Fruit fly (Drosophila melanogaster): ENCODE measurements around the gene mtgo.

The mtgo gene

DNA sequence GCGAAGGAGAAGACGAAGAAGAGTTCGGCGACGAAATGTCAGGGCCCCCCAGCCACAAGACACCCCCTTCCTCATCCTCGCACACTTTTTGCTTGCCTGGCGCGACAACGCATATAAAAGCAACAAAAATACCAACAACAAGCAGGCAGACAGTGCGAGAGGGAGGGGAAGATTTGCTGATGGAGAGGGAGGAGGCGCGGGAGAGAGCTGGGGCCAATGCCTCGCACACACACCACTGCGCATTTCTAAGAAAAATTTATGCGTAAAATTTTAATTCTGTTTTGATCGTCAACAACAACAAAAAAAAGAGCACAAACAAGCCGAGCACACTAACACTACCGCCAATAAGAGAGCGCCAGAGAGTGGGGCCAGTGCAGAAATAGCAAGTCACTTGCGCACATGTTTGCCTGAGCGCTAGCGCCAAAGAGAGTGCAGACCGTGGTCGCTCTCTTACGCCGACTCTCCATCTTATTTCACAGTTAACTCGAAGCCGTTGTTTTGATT, 18.7 kb upstream of the mtgo start:
- TF ChIP-seq cnc (optimal IDR thresholded peaks at IDR 0.05) = peak; percentile 100
- no peak for TF ChIP-seq kay (GFP tag; ENCODE audit: borderline replicate concordance)
- TF ChIP-seq pad (GFP tag; optimal IDR thresholded peaks at IDR 0.05) = peak; percentile 95
- peak; percentile 95 for TF ChIP-seq tj (GFP tag; optimal IDR thresholded peaks at IDR 0.05)
- TF ChIP-seq bab1 (GFP tag; optimal IDR thresholded peaks at IDR 0.05) = peak; percentile 6
- TF ChIP-seq CG5204 (GFP tag; optimal IDR thresholded peaks at IDR 0.05) = no peak
- TF ChIP-seq Mnt (GFP tag; optimal IDR thresholded peaks at IDR 0.05) = peak; percentile 81
- TF ChIP-seq CG7101 (tag; optimal IDR thresholded peaks at IDR 0.05) = no peak
- TF ChIP-seq CG1620 (GFP tag; optimal IDR thresholded peaks at IDR 0.05) = no peak
- TF ChIP-seq cic (GFP tag; optimal IDR thresholded peaks at IDR 0.05) = peak; percentile 96
- peak; percentile 1 for TF ChIP-seq Crg-1 (GFP tag; optimal IDR thresholded peaks at IDR 0.05)
- no peak for TF ChIP-seq CG33017 (tag; optimal IDR thresholded peaks at IDR 0.05)
- TF ChIP-seq CG7045 (GFP tag; optimal IDR thresholded peaks at IDR 0.05) = peak; percentile 55
- peak; percentile 68 for TF ChIP-seq ovo (GFP tag; optimal IDR thresholded peaks at IDR 0.05)
- no peak for TF ChIP-seq toe (GFP tag; optimal IDR thresholded peaks at IDR 0.05)
- TF ChIP-seq Hr96 (GFP tag; optimal IDR thresholded peaks at IDR 0.05) = peak; percentile 36
- TF ChIP-seq CG11617 (GFP tag; optimal IDR thresholded peaks at IDR 0.05) = no peak
- TF ChIP-seq Clk (GFP tag; optimal IDR thresholded peaks at IDR 0.05) = peak; percentile 11
- peak; percentile 33 for TF ChIP-seq CG12768 (GFP tag; optimal IDR thresholded peaks at IDR 0.05)
- no peak for TF ChIP-seq CG14711 (tag; optimal IDR thresholded peaks at IDR 0.05)

DNA sequence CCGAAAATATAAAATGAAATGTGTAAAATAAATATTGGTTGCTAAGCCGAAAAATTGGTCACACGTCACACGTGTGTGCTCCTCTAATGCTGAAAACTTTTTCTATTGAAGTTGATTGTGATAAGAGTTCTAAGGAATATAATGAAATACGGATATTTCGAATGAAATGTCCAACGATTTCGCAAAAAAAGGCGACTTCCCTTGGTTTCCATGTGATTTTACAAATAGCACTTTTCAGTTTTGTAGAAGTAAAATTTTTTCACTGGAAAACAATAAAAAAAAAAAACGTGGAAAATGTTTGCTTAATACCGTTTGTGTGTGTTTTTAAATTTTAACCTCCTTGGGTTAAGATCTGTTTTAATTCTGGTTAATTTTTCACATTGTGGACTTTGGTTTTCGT, 18.2 kb upstream of the mtgo start:
- TF ChIP-seq CG7101 (tag; optimal IDR thresholded peaks at IDR 0.05) (peak; percentile 1), cnc (optimal IDR thresholded peaks at IDR 0.05) (no peak)

DNA sequence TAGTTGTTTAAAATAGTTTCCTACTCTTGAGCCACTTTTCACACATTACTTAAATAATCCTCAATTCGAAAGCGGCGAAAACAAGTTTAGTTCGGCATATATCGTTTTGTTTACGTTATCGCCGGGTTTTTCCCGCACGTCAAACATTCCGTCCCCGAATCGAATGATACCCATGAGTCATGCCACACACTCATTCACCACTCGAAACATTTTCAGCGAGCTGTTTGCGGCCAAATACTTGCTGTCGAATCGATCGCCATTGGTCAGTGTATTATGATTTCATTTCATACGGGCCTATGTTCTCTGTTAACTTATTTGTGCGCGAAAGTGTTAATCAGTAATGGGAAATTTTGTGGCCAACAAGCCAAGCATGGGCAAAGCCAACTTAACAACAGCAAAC, 16.3 kb upstream of the mtgo start:
- TF ChIP-seq kay (GFP tag; ENCODE audit: borderline replicate concordance) = no peak
- no peak for TF ChIP-seq CG7045 (GFP tag; optimal IDR thresholded peaks at IDR 0.05)
- TF ChIP-seq pad (GFP tag; optimal IDR thresholded peaks at IDR 0.05) = no peak
- no peak for TF ChIP-seq CG7101 (tag; optimal IDR thresholded peaks at IDR 0.05)
- no peak for TF ChIP-seq ovo (GFP tag; optimal IDR thresholded peaks at IDR 0.05)
- no peak for TF ChIP-seq toe (GFP tag; optimal IDR thresholded peaks at IDR 0.05)
- TF ChIP-seq CG1620 (GFP tag; optimal IDR thresholded peaks at IDR 0.05) = no peak

DNA sequence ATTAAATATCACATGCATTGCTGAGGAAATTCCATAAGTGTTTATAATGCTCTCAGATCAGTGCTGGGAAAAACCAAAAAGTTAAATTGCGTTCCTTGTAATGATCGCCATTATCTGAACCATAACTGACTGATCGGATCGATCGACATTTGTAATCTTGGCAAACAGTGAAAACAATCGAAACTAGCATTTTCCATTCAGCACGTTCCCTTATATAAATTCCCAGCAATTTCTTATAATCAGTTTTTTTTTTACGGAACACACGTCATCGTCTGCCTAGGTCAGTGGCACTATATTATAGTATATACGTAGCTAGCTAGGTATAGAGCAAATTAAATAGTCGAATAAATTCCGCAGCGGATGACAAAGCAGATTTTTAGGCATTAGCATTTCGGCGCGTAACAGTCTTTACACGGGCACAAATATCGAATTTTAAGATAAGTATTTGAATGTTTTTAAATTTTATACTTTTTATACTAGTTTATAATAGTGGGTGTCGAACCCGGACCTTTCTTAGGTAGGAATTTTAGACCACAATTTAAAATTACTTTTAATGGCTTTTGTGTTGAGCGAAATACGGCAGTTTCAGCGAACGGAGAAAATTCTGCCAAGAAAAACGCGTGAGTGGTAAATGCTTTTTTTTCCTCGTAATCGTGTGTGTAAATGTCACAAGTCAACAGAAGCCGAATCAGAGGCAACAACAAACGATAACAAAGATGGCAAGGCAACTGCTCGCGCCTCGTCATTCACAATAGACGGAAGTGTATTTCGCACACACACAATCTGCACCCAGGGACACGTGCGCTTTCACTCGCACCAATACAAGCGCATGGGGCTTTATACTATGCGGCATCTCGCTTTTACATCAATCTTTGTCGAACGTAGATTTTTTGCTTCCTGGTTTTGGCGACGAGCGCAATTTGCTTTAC, 15.1 kb upstream of the mtgo start:
- peak; percentile 39 for TF ChIP-seq CG7045 (GFP tag; optimal IDR thresholded peaks at IDR 0.05)
- peak; percentile 66 for TF ChIP-seq Mnt (GFP tag; optimal IDR thresholded peaks at IDR 0.05)
- TF ChIP-seq cic (GFP tag; optimal IDR thresholded peaks at IDR 0.05) = peak; percentile 55
- TF ChIP-seq CG11617 (GFP tag; optimal IDR thresholded peaks at IDR 0.05) = no peak
- no peak for TF ChIP-seq tj (GFP tag; optimal IDR thresholded peaks at IDR 0.05)
- TF ChIP-seq kay (GFP tag; ENCODE audit: borderline replicate concordance) = peak; percentile 86
- TF ChIP-seq CG7101 (tag; optimal IDR thresholded peaks at IDR 0.05) = peak; percentile 22
- peak; percentile 14 for TF ChIP-seq CG33017 (tag; optimal IDR thresholded peaks at IDR 0.05)
- TF ChIP-seq CG14711 (tag; optimal IDR thresholded peaks at IDR 0.05) = no peak
- TF ChIP-seq pad (GFP tag; optimal IDR thresholded peaks at IDR 0.05) = peak; percentile 28
- TF ChIP-seq Crg-1 (GFP tag; optimal IDR thresholded peaks at IDR 0.05) = peak; percentile 19
- TF ChIP-seq CG5204 (GFP tag; optimal IDR thresholded peaks at IDR 0.05) = no peak
- peak; percentile 14 for TF ChIP-seq CG12768 (GFP tag; optimal IDR thresholded peaks at IDR 0.05)
- no peak for TF ChIP-seq ovo (GFP tag; optimal IDR thresholded peaks at IDR 0.05)

DNA sequence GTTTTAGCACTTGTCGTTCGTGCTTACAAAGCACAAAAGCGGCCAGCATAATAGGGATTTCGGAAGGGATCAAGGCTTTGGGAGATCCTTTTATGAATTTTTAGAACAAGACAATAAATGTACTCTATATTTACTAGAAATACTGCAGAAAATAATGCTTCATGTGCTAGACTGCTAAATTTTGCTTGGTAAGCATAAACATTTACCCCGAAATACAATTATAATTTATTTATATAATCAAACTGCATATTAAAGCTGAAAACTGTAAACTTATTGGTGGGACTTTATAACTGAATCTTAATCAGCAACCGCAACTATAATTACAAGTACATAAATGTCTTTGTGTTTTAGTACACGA, 14.4 kb upstream of the mtgo start:
- peak; percentile 92 for TF ChIP-seq tj (GFP tag; optimal IDR thresholded peaks at IDR 0.05)
- no peak for TF ChIP-seq cic (GFP tag; optimal IDR thresholded peaks at IDR 0.05)

DNA sequence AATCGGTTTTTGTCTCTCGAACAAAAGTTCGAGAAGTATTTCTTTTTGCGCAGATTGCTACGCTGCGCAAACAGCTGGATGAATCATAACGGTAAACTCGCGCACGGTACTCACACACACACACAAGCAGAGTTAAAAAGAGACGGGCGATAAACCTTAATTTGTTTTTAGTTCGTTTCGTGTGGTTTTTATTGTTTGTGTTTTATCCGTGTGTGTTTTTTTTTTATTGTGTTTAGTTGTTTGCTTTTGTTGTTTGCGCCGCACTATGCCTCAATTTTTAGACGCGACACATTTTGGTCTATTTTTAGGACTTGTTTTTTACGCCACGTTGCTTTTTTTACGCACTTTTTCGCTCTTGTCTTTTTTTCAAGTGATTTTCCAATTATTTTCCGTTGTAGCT, 14.0 kb upstream of the mtgo start:
- peak; percentile 83 for TF ChIP-seq kay (GFP tag; ENCODE audit: borderline replicate concordance)
- TF ChIP-seq CG7045 (GFP tag; optimal IDR thresholded peaks at IDR 0.05) = no peak
- TF ChIP-seq ovo (GFP tag; optimal IDR thresholded peaks at IDR 0.05) = peak; percentile 89

DNA sequence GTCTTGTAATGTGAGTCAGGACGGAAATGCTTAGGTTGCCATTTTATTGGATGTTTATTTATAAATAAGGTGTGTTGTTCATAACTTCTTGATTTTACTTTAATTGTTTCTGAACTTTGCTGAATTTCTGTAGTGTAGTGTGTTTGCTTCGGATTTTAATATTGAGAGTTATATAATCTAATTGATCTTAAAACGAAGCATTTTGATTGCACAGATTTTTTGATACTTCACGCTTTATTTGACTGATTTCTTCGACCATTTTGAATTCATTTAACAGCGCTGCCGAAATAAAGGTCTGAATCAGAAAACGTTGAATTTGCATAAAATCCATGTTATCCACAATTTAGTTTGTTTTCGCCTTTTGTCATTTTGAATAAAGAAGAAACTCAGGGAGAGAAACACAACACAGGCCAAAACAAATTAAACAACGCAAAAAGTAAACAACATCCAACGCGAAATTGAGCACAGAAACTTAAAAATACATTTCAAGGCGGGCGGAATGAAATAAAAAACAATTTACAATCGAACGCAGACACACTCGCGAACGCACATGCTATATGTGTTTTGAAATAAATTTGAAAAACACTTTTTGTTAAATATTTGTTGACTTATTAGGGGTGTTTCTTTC, 13.2 kb upstream of the mtgo start:
- peak; percentile 85 for TF ChIP-seq tj (GFP tag; optimal IDR thresholded peaks at IDR 0.05)
- TF ChIP-seq Hr96 (GFP tag; optimal IDR thresholded peaks at IDR 0.05) = no peak
